Fruit fly (Drosophila melanogaster): Measurements from ENCODE around the gene SrpRbeta.

Gene SrpRbeta

dm6 chr3L:8669847-8670622, 50.0 kb downstream of the SrpRbeta start:
- no peak for TF ChIP-seq CG17801 (GFP tag; optimal IDR thresholded peaks at IDR 0.05; ENCODE audit: partially characterized antibody)

- no peak for TF ChIP-seq CG17801 (GFP tag; optimal IDR thresholded peaks at IDR 0.05; ENCODE audit: partially characterized antibody)
These were observed 50.9 kb downstream of the SrpRbeta start for dm6 chr3L:8669087-8669486.
